Fruit fly (Drosophila melanogaster): ENCODE data around the gene CG11262.
A peak's percentile ranks its signal among the peaks of the same experiment; 100 is the strongest.

CG11262 gene

DNA sequence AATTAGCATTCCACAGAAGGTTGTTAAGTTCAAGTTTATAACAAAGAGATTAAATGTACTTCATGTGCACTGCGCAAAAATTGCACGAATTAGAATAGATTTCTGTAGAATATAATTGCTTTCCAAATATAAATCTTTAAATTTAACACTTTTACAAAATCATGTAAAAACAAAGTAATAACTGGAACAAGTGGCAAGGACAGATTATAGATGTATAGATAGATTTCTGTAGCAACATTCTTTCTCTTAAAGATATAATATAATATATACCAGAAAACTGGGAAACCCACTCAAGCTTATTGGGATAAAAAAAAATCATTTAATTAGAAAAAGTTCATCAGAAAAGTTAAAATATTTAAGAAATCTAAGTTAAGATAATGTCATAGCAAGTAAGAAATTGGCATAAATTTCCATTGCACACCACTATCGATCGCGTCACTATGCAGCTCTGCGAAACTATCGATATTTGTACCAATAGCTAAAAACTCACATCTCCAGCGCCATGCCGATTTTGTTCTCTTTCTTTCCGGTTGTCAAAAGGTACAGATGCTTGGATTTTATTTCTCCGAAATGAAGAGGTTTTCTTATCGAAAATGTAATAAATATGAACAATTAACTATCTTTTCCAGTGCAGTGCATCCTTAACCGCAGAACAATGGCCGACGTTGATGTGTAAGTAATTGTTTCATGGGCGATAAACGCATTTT is 28.1 kb downstream of the CG11262 start, which contains the start of gene RpS12 (continued):
- TF ChIP-seq CG7556 (GFP tag; optimal IDR thresholded peaks at IDR 0.05) (peak; percentile 12), dmrt99B (tag; optimal IDR thresholded peaks at IDR 0.05) (peak; percentile 54), CG34376 (GFP tag; optimal IDR thresholded peaks at IDR 0.05) (peak; percentile 88), ato (GFP tag; IDR thresholded peaks at IDR 0.05; ENCODE audit: partially characterized antibody) (peak; percentile 85), CG12299 (tag; optimal IDR thresholded peaks at IDR 0.05) (peak; percentile 60), zf30C (GFP tag; optimal IDR thresholded peaks at IDR 0.05) (no peak), esg (GFP tag; conservative IDR thresholded peaks at IDR 0.05) (peak; percentile 19; the same call in 1 of the 2 replicates), CG4854 (GFP tag; optimal IDR thresholded peaks at IDR 0.05) (peak; percentile 71), Lhr (GFP tag; optimal IDR thresholded peaks at IDR 0.05) (peak; percentile 54), chif (GFP tag; optimal IDR thresholded peaks at IDR 0.05) (peak; percentile 50 to 75), CG14710 (tag; optimal IDR thresholded peaks at IDR 0.05) (peak; percentile 73), gce (GFP tag; IDR thresholded peaks at IDR 0.05) (peak; percentile 84), YL-1 (GFP tag; optimal IDR thresholded peaks at IDR 0.05) (peak; percentile 86), Fer2 (tag; optimal IDR thresholded peaks at IDR 0.05) (peak; percentile 56), az2 (GFP tag; optimal IDR thresholded peaks at IDR 0.05) (peak; percentile 48), CG13894 (tag; optimal IDR thresholded peaks at IDR 0.05) (peak; percentile 73), ham (GFP tag; IDR thresholded peaks at IDR 0.05) (peak; percentile 17; the same call in 1 of the 2 replicates), sc (optimal IDR thresholded peaks at IDR 0.05) (no peak), sc (GFP tag; optimal IDR thresholded peaks at IDR 0.05) (peak; percentile 43), CG14965 (GFP tag; optimal IDR thresholded peaks at IDR 0.05; ENCODE audit: borderline replicate concordance) (peak; percentile 44), CG7271 (tag; optimal IDR thresholded peaks at IDR 0.05) (peak; percentile 83), CrebB (tag; optimal IDR thresholded peaks at IDR 0.05) (peak; percentile 83), CG17802 (tag; optimal IDR thresholded peaks at IDR 0.05) (peak; percentile 82), ap (GFP tag; IDR thresholded peaks at IDR 0.05) (peak; percentile 68), Hand (GFP tag; optimal IDR thresholded peaks at IDR 0.05) (peak; percentile 60), nau (GFP tag; optimal IDR thresholded peaks at IDR 0.05) (peak; percentile 81), CG31388 (GFP tag; optimal IDR thresholded peaks at IDR 0.05) (no peak), NC2β (GFP tag; optimal IDR thresholded peaks at IDR 0.05) (peak; percentile 97), Deaf1 (tag; optimal IDR thresholded peaks at IDR 0.05) (peak; percentile 13), Hmr (GFP tag; optimal IDR thresholded peaks at IDR 0.05) (peak; percentile 91), Rx (GFP tag; IDR thresholded peaks at IDR 0.05) (peak; percentile 63; the same call in 1 of the 2 replicates), ci (GFP tag; IDR thresholded peaks at IDR 0.05) (peak; percentile 95), en (GFP tag; optimal IDR thresholded peaks at IDR 0.05) (peak; percentile 73), CG18764 (GFP tag; optimal IDR thresholded peaks at IDR 0.05) (peak; percentile 59), trh (GFP tag; optimal IDR thresholded peaks at IDR 0.05) (peak; percentile 61), CG14860 (GFP tag; IDR thresholded peaks at IDR 0.05; ENCODE audit: partially characterized antibody) (peak; percentile 49), Xbp1 (GFP tag; optimal IDR thresholded peaks at IDR 0.05) (peak; percentile 79), ab (GFP tag; optimal IDR thresholded peaks at IDR 0.05) (peak; percentile 39), CG8944 (GFP tag; optimal IDR thresholded peaks at IDR 0.05) (peak; percentile 64), peb (GFP tag; IDR thresholded peaks at IDR 0.05) (0 out of 2 replicates have a peak, but pooled peaks have one; percentile 21), CG11695 (GFP tag; IDR thresholded peaks at IDR 0.05) (no peak), CG6765 (GFP tag; optimal IDR thresholded peaks at IDR 0.05) (peak; percentile 86), z (GFP tag; IDR thresholded peaks at IDR 0.05) (no peak), Aef1 (GFP tag; IDR thresholded peaks at IDR 0.05) (peak; percentile 74), CG10959 (GFP tag; IDR thresholded peaks at IDR 0.05) (peak; percentile 55; the same call in 1 of the 2 replicates), ac (GFP tag; optimal IDR thresholded peaks at IDR 0.05) (peak; percentile 50), H2.0 (GFP tag; IDR thresholded peaks at IDR 0.05) (peak; percentile 75), CG12071 (GFP tag; optimal IDR thresholded peaks at IDR 0.05) (peak; percentile 87), CG16815 (GFP tag; optimal IDR thresholded peaks at IDR 0.05) (peak; percentile 11)

Measured in whole organism, embryonic.